Worm (Caenorhabditis elegans) whole organism, L1 larva: ENCODE data around the gene swan-2.

ENCODE experiments used
- C04F5.9 ChIP-seq: sonication (generic microtip); optimal IDR thresholded peaks from 2 replicates; lab custom pipeline; 2016; ENCODE audit warnings: missing genetic modification characterization, missing compliant biosample characterization
- C16A3.4 ChIP-seq: fragments of 150-350 bp; optimal IDR thresholded peaks from 2 replicates; lab custom pipeline; 2014; ENCODE audit warnings: missing biosample characterization, missing genetic modification characterization
- C34B4.2 ChIP-seq: sonication (generic microtip); optimal IDR thresholded peaks from 2 replicates; lab custom pipeline; 2017; ENCODE audit warnings: mild to moderate bottlenecking, missing genetic modification characterization, missing compliant biosample characterization
- Y116A8C.19 ChIP-seq: sonication (generic microtip); optimal IDR thresholded peaks from 2 replicates; lab custom pipeline; 2016; ENCODE audit warnings: missing compliant biosample characterization, missing genetic modification characterization, borderline replicate concordance
- aha-1 ChIP-seq: fragments of 150-350 bp; optimal IDR thresholded peaks from 2 replicates; lab custom pipeline; 2014; ENCODE audit warnings: missing biosample characterization, missing genetic modification characterization
- aly-2 ChIP-seq: fragments of 150-350 bp; optimal IDR thresholded peaks from 2 replicates; lab custom pipeline; 2014; ENCODE audit warnings: missing biosample characterization, missing genetic modification characterization
- ama-1 ChIP-seq: fragments of 150-350 bp; optimal IDR thresholded peaks from 2 replicates; lab custom pipeline; 2014
- ceh-63 ChIP-seq: fragments of 200-800 bp; sonication (Bioruptor generic); optimal IDR thresholded peaks from 2 replicates; lab custom pipeline; 2018; ENCODE audit warnings: mild to moderate bottlenecking, missing genetic modification characterization, missing compliant biosample characterization
- ceh-8 ChIP-seq: fragments of 200-800 bp; sonication (Bioruptor generic); optimal IDR thresholded peaks from 2 replicates; lab custom pipeline; 2018; ENCODE audit warnings: mild to moderate bottlenecking, missing genetic modification characterization, moderate library complexity, missing compliant biosample characterization
- ceh-82 ChIP-seq, 3 experiments: fragments of 150-350 bp in 1 of 3; sonication (generic microtip) in 2 of 3; optimal IDR thresholded peaks; 2 replicates each; lab custom pipeline; 2014 to 2017; ENCODE audit warnings: missing biosample characterization in 3 of 3, missing genetic modification characterization in 3 of 3
- ceh-88 ChIP-seq: fragments of 200-800 bp; sonication (Bioruptor generic); IDR thresholded peaks from 2 replicates; pipeline ENCODE4 v1.3.6; 2022; ENCODE audit warnings: missing genetic modification characterization, missing compliant biosample characterization
- dsc-1 ChIP-seq: sonication (generic microtip); optimal IDR thresholded peaks from 2 replicates; lab custom pipeline; 2016; ENCODE audit warnings: mild to moderate bottlenecking, missing genetic modification characterization, missing compliant biosample characterization
- efl-1 ChIP-seq, 4 experiments: fragments of 150-350 bp; optimal IDR thresholded peaks in 3 of 4; peaks in 1 of 4; 1 replicate in 1 of 4; 2 replicates in 3 of 4; lab custom pipeline; 2014; ENCODE audit warnings: missing biosample characterization in 2 of 4, missing genetic modification characterization in 2 of 4, missing genetic modification reagents in 2 of 4
- egl-13 ChIP-seq: sonication (generic microtip); optimal IDR thresholded peaks from 2 replicates; lab custom pipeline; 2016; ENCODE audit warnings: missing genotype, missing genetic modification reagents, missing genetic modification characterization, missing compliant biosample characterization
- egl-27 ChIP-seq, 2 experiments: fragments of 150-350 bp in 1 of 2; sonication (generic microtip); optimal IDR thresholded peaks; 3 replicates each; lab custom pipeline; 2017 to 2018; ENCODE audit warnings: missing biosample characterization in 2 of 2, missing genetic modification characterization in 2 of 2, missing genetic modification reagents in 2 of 2
- fkh-10 ChIP-seq: sonication (generic microtip); optimal IDR thresholded peaks from 2 replicates; lab custom pipeline; 2017; ENCODE audit warnings: missing biosample characterization, missing genetic modification reagents, missing genetic modification characterization
- fkh-4 ChIP-seq: sonication (generic microtip); optimal IDR thresholded peaks from 2 replicates; lab custom pipeline; 2016; ENCODE audit warnings: missing compliant biosample characterization, missing genetic modification characterization, borderline replicate concordance
- fkh-8 ChIP-seq: sonication (generic microtip); optimal IDR thresholded peaks from 2 replicates; lab custom pipeline; 2016; ENCODE audit warnings: mild to moderate bottlenecking, missing genetic modification characterization, missing compliant biosample characterization
- hlh-17 ChIP-seq: fragments of 200-800 bp; sonication (Bioruptor generic); optimal IDR thresholded peaks from 2 replicates; lab custom pipeline; 2018; ENCODE audit warnings: missing genetic modification characterization, mild to moderate bottlenecking, missing compliant biosample characterization, moderate library complexity, borderline replicate concordance
- hpl-2 ChIP-seq: fragments of 150-350 bp; optimal IDR thresholded peaks from 2 replicates; lab custom pipeline; 2014; ENCODE audit warnings: missing biosample characterization, missing genetic modification reagents, missing genetic modification characterization
- irx-1 ChIP-seq: sonication (generic microtip); optimal IDR thresholded peaks from 2 replicates; lab custom pipeline; 2016; ENCODE audit warnings: missing genetic modification characterization, missing compliant biosample characterization
- isw-1 ChIP-seq: fragments of 200-800 bp; sonication (Bioruptor generic); IDR thresholded peaks from 2 replicates; pipeline ENCODE4 v1.3.6; 2022; ENCODE audit warnings: missing genetic modification characterization, missing compliant biosample characterization
- jun-1 ChIP-seq: fragments of 150-350 bp; optimal IDR thresholded peaks from 2 replicates; lab custom pipeline; 2014; ENCODE audit warnings: missing biosample characterization, missing genetic modification reagents, missing genetic modification characterization
- lin-14 ChIP-seq: fragments of 200-800 bp; sonication (Bioruptor generic); optimal IDR thresholded peaks from 2 replicates; lab custom pipeline; 2018; ENCODE audit warnings: mild to moderate bottlenecking, missing genetic modification characterization, moderate library complexity, missing compliant biosample characterization
- lin-35 ChIP-seq, 2 experiments: fragments of 150-350 bp; optimal IDR thresholded peaks; 2 replicates each; lab custom pipeline; 2014; ENCODE audit warnings: missing biosample characterization in 2 of 2, missing genetic modification characterization in 2 of 2, missing genetic modification reagents in 2 of 2
- lin-39 ChIP-seq: fragments of 150-350 bp; optimal IDR thresholded peaks from 2 replicates; lab custom pipeline; 2014; ENCODE audit warnings: missing biosample characterization, missing genetic modification reagents, missing genetic modification characterization
- lsy-2 ChIP-seq, 2 experiments: fragments of 150-350 bp; optimal IDR thresholded peaks; 2 replicates each; lab custom pipeline; 2014; ENCODE audit warnings: missing biosample characterization in 2 of 2, missing genetic modification characterization in 2 of 2
- mab-9 ChIP-seq: fragments of 200-800 bp; sonication (Bioruptor generic); IDR thresholded peaks from 2 replicates; pipeline ENCODE4 v1.3.6; 2022; ENCODE audit warnings: missing genetic modification reagents, missing genetic modification characterization, missing compliant biosample characterization
- mdl-1 ChIP-seq, 2 experiments: fragments of 150-350 bp; optimal IDR thresholded peaks; 2 replicates each; lab custom pipeline; 2014 to 2017; ENCODE audit warnings: missing biosample characterization in 2 of 2, missing genetic modification characterization in 2 of 2, inconsistent platforms in 1 of 2
- mef-2 ChIP-seq: fragments of 150-350 bp; optimal IDR thresholded peaks from 2 replicates; lab custom pipeline; 2014; ENCODE audit warnings: missing biosample characterization, missing genetic modification characterization
- mep-1 ChIP-seq: fragments of 150-350 bp; optimal IDR thresholded peaks from 2 replicates; lab custom pipeline; 2014; ENCODE audit warnings: missing biosample characterization, missing genetic modification characterization
- nhr-11 ChIP-seq: fragments of 150-350 bp; optimal IDR thresholded peaks from 2 replicates; lab custom pipeline; 2014; ENCODE audit warnings: missing biosample characterization, missing genetic modification characterization
- nhr-12 ChIP-seq: sonication (generic microtip); optimal IDR thresholded peaks from 2 replicates; lab custom pipeline; 2017; ENCODE audit warnings: missing biosample characterization, missing genetic modification characterization
- nhr-47 ChIP-seq: sonication (generic microtip); optimal IDR thresholded peaks from 2 replicates; lab custom pipeline; 2016; ENCODE audit warnings: mild to moderate bottlenecking, missing genetic modification characterization, moderate library complexity, missing compliant biosample characterization
- nhr-71 ChIP-seq: sonication (generic microtip); optimal IDR thresholded peaks from 2 replicates; lab custom pipeline; 2016; ENCODE audit warnings: mild to moderate bottlenecking, missing genetic modification characterization, moderate library complexity, missing compliant biosample characterization
- nhr-84 ChIP-seq: sonication (generic microtip); optimal IDR thresholded peaks from 2 replicates; lab custom pipeline; 2017; ENCODE audit warnings: missing biosample characterization, missing genetic modification characterization
- nhr-85 ChIP-seq: sonication (generic microtip); peaks from one replicate; lab custom pipeline; 2016; ENCODE audit warnings: missing genetic modification characterization, inconsistent platforms, missing compliant biosample characterization
- nhr-90 ChIP-seq: sonication (generic microtip); optimal IDR thresholded peaks from 2 replicates; lab custom pipeline; 2016; ENCODE audit warnings: mild to moderate bottlenecking, missing genetic modification characterization, missing compliant biosample characterization; ENCODE audit not compliant: poor library complexity
- pag-3 ChIP-seq: sonication (generic microtip); optimal IDR thresholded peaks from 2 replicates; lab custom pipeline; 2017; ENCODE audit warnings: missing genetic modification characterization, mild to moderate bottlenecking, missing compliant biosample characterization, antibody characterized with exemption, borderline replicate concordance; ENCODE audit not compliant: insufficient read depth
- pax-3 ChIP-seq: fragments of 200-800 bp; sonication (Bioruptor generic); optimal IDR thresholded peaks from 2 replicates; lab custom pipeline; 2018; ENCODE audit warnings: mild to moderate bottlenecking, missing genetic modification characterization, moderate library complexity, missing compliant biosample characterization
- rnt-1 ChIP-seq: sonication (generic microtip); optimal IDR thresholded peaks from 2 replicates; lab custom pipeline; 2016; ENCODE audit warnings: mild to moderate bottlenecking, missing genetic modification characterization, moderate library complexity, missing compliant biosample characterization
- snu-23 ChIP-seq: sonication (generic microtip); optimal IDR thresholded peaks from 2 replicates; lab custom pipeline; 2016; ENCODE audit warnings: missing genetic modification characterization, missing compliant biosample characterization
- sox-4 ChIP-seq: sonication (generic microtip); optimal IDR thresholded peaks from 2 replicates; lab custom pipeline; 2016; ENCODE audit warnings: missing genetic modification characterization, missing compliant biosample characterization
- sup-37 ChIP-seq: fragments of 200-800 bp; sonication (Bioruptor generic); optimal IDR thresholded peaks from 2 replicates; lab custom pipeline; 2018; ENCODE audit warnings: mild to moderate bottlenecking, missing genetic modification characterization, missing compliant biosample characterization
- swsn-7 ChIP-seq: sonication (generic microtip); optimal IDR thresholded peaks from 2 replicates; lab custom pipeline; 2016; ENCODE audit warnings: missing genetic modification characterization, missing compliant biosample characterization
- unc-30 ChIP-seq: sonication (generic microtip); optimal IDR thresholded peaks from 2 replicates; lab custom pipeline; 2017; ENCODE audit warnings: missing biosample characterization, missing genetic modification characterization
- xbp-1 ChIP-seq: sonication (generic microtip); optimal IDR thresholded peaks from 2 replicates; lab custom pipeline; 2016; ENCODE audit warnings: missing genetic modification characterization, missing compliant biosample characterization
- zip-4 ChIP-seq: fragments of 200-800 bp; sonication (Bioruptor generic); optimal IDR thresholded peaks from 2 replicates; lab custom pipeline; 2018; ENCODE audit warnings: mild to moderate bottlenecking, missing genetic modification characterization, moderate library complexity, missing compliant biosample characterization

swan-2 gene

DNA sequence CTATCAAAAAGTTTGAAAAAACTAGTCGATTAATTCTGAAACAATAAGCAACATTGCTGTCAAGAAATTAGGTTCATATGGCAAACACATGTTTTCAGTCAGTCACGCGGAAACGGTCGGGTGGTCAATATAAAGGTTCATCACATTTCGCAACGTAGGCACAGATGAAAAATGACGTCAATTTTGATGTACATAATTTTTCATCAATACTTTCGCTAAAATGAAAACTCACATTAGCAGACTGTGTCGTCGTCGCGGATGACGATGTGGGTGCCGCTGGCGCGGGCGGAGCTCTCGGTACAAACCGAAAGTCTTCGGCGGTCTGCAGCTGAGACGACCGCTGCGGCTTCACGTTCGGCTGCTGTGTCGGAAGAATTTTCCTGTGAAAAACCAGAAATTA lies at the start of gene swan-2:
swan-2 (minus strand) TSS at position 380 of the 400 bp plus-strand sequence.
- TF ChIP-seq mef-2: no peak
- peak; percentile 60 for TF ChIP-seq dsc-1 (tag; lab: Kevin White, UChicago)
- TF ChIP-seq sox-4: no peak
- no peak for TF ChIP-seq aly-2 (tag; lab: Kevin White, UChicago)
- no peak for TF ChIP-seq lin-14
- peak; percentile 65 for TF ChIP-seq nhr-85
- TF ChIP-seq egl-13 (tag; lab: Kevin White, UChicago): no peak
- TF ChIP-seq Y116A8C.19: no peak
- no peak for TF ChIP-seq jun-1
- no peak for TF ChIP-seq fkh-8
- no peak for TF ChIP-seq C04F5.9
- no peak for TF ChIP-seq ceh-88 (GFP tag; lab: Robert Waterston, UW)
- TF ChIP-seq egl-27 (tag; optimal IDR thresholded peaks at IDR 0.05; lab: Kevin White, UChicago): no peak
- no peak for TF ChIP-seq irx-1 (tag; lab: Kevin White, UChicago)
- no peak for TF ChIP-seq lsy-2 (tag; optimal IDR thresholded peaks at IDR 0.05; lab: Kevin White, UChicago)
- no peak for TF ChIP-seq mdl-1 (tag; optimal IDR thresholded peaks at IDR 0.05; lab: Kevin White, UChicago)
- TF ChIP-seq nhr-71 (tag; lab: Kevin White, UChicago): peak; percentile 10
- TF ChIP-seq hlh-17 (GFP tag; lab: Kevin White, UChicago): no peak
- no peak for TF ChIP-seq rnt-1
- no peak for TF ChIP-seq sup-37 (GFP tag; lab: Kevin White, UChicago)
- TF ChIP-seq ama-1 (lab: Kevin White, UChicago): no peak
- TF ChIP-seq unc-30 (tag; lab: Kevin White, UChicago): no peak
- TF ChIP-seq fkh-10 (GFP tag; lab: Kevin White, UChicago): no peak
- TF ChIP-seq swsn-7 (tag; lab: Kevin White, UChicago): no peak
- no peak for TF ChIP-seq nhr-11 (tag; lab: Kevin White, UChicago)
- no peak for TF ChIP-seq isw-1 (GFP tag; lab: Robert Waterston, UW)
- no peak for TF ChIP-seq ceh-63
- TF ChIP-seq mep-1: no peak
- TF ChIP-seq nhr-47: no peak
- no peak for TF ChIP-seq nhr-12 (tag; lab: Kevin White, UChicago)
- no peak for TF ChIP-seq C34B4.2 (tag; lab: Kevin White, UChicago)
- TF ChIP-seq ceh-82 (tag; optimal IDR thresholded peaks at IDR 0.05; lab: Kevin White, UChicago): no peak
- no peak for TF ChIP-seq ceh-8 (GFP tag; lab: Kevin White, UChicago)
- peak; percentile 5 for TF ChIP-seq fkh-4 (tag; lab: Kevin White, UChicago)
- TF ChIP-seq xbp-1 (tag; lab: Kevin White, UChicago): no peak
- TF ChIP-seq pag-3 (tag; lab: Kevin White, UChicago): no peak
- TF ChIP-seq efl-1 (optimal IDR thresholded peaks at IDR 0.05; lab: Kevin White, UChicago): no peak
- TF ChIP-seq efl-1 (GFP tag; optimal IDR thresholded peaks at IDR 0.05 in 1 of 2; lab: Kevin White, UChicago): peak in 1 of 2 experiments; percentile 88
- no peak for TF ChIP-seq pax-3 (tag; lab: Kevin White, UChicago)
- TF ChIP-seq C16A3.4 (tag; lab: Kevin White, UChicago): no peak
- peak; percentile 3 for TF ChIP-seq snu-23
- TF ChIP-seq hpl-2 (GFP tag; lab: Kevin White, UChicago): no peak
- no peak for TF ChIP-seq lin-39
- TF ChIP-seq nhr-84: no peak
- TF ChIP-seq lin-35 (GFP tag; optimal IDR thresholded peaks at IDR 0.05; lab: Kevin White, UChicago): peak in 1 of 2 experiments; percentile 70
- no peak for TF ChIP-seq zip-4 (GFP tag; lab: Kevin White, UChicago)
- no peak for TF ChIP-seq nhr-90 (tag; lab: Kevin White, UChicago)
- no peak for TF ChIP-seq mab-9 (GFP tag; lab: Robert Waterston, UW)
- TF ChIP-seq aha-1 (tag; lab: Kevin White, UChicago): no peak
